Worm (Caenorhabditis elegans) whole organism, early embryonic: Measurements from ENCODE around the gene sgn-1.

Experiments used
- B0310.2 ChIP-seq: sonication (generic microtip); optimal IDR thresholded peaks from 2 replicates; lab custom pipeline; 2016; ENCODE audit warnings: mild to moderate bottlenecking, missing genetic modification characterization, missing compliant biosample characterization
- F13C5.2 ChIP-seq: sonication (generic microtip); optimal IDR thresholded peaks from 2 replicates; lab custom pipeline; 2017; ENCODE audit warnings: mild to moderate bottlenecking, missing genetic modification characterization, inconsistent platforms, missing compliant biosample characterization
- aly-1 ChIP-seq: sonication (generic microtip); optimal IDR thresholded peaks from 2 replicates; lab custom pipeline; 2016; ENCODE audit warnings: missing genetic modification characterization, missing compliant biosample characterization
- ama-1 ChIP-seq: fragments of 150-350 bp; optimal IDR thresholded peaks from 2 replicates; lab custom pipeline; 2014
- ceh-13 ChIP-seq: fragments of 200-800 bp; sonication (Bioruptor generic); optimal IDR thresholded peaks from 2 replicates; lab custom pipeline; 2018; ENCODE audit warnings: mild to moderate bottlenecking, missing genetic modification characterization, missing compliant biosample characterization
- ets-7 ChIP-seq: sonication (generic microtip); optimal IDR thresholded peaks from 2 replicates; lab custom pipeline; 2016; ENCODE audit warnings: missing genotype, missing genetic modification characterization, missing compliant biosample characterization
- flt-1 ChIP-seq: fragments of 200-800 bp; sonication (Bioruptor generic); IDR thresholded peaks from 2 replicates; pipeline ENCODE4 v1.3.6; 2022; ENCODE audit warnings: missing genetic modification characterization, missing compliant biosample characterization
- hmbx-1 ChIP-seq: sonication (generic microtip); optimal IDR thresholded peaks from 2 replicates; lab custom pipeline; 2016; ENCODE audit warnings: mild to moderate bottlenecking, missing genetic modification characterization, missing compliant biosample characterization
- hnd-1 ChIP-seq: sonication (generic microtip); optimal IDR thresholded peaks from 2 replicates; lab custom pipeline; 2016; ENCODE audit warnings: missing genetic modification characterization, missing compliant biosample characterization
- scrt-1 ChIP-seq: fragments of 200-800 bp; sonication (Bioruptor generic); IDR thresholded peaks from 2 replicates; pipeline ENCODE4 v1.3.6; 2022; ENCODE audit warnings: missing genetic modification characterization, missing compliant biosample characterization
- sea-1 ChIP-seq: fragments of 200-800 bp; sonication (Bioruptor generic); conservative IDR thresholded peaks from 2 replicates; pipeline ENCODE4 v1.3.6; 2022; ENCODE audit warnings: missing genetic modification characterization, missing compliant biosample characterization
- tbx-11 ChIP-seq: fragments of 200-800 bp; sonication (Bioruptor generic); IDR thresholded peaks from 2 replicates; pipeline ENCODE4 v1.3.6; 2022; ENCODE audit warnings: missing genetic modification characterization, missing compliant biosample characterization
- tbx-37 ChIP-seq: fragments of 200-800 bp; sonication (Bioruptor generic); conservative IDR thresholded peaks from 2 replicates; pipeline ENCODE4 v1.3.6; 2022; ENCODE audit warnings: missing genetic modification reagents, missing genetic modification characterization, missing compliant biosample characterization
- tra-4 ChIP-seq: sonication (generic microtip); optimal IDR thresholded peaks from 2 replicates; lab custom pipeline; 2017; ENCODE audit warnings: missing genetic modification characterization, missing compliant biosample characterization

DNA sequence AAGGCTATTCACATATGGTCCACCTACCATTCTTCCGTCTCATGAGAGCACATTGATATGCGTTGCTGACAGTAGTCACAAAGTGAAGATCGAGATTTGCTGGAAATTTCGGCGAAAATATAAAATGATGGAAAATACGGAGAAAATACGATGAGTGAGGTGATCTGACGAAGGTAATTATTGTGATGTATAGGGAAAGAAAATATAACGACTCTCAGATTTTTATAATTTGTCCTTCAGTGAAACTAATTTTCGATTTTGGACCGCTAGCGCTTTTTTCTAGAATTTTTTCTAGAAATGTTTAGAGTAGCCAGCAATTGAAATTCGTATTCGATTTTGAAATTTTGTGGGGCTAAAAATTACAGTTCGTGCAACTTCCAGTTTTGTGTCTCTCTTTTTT lies 45.7 kb upstream of the sgn-1 start, which contains the start of gene F46C5.2:
- TF ChIP-seq ama-1 (lab: Kevin White, UChicago) (no peak), F13C5.2 (no peak), sea-1 (GFP tag; lab: Robert Waterston, UW) (no peak), hmbx-1 (tag; lab: Kevin White, UChicago) (no peak), tbx-11 (GFP tag; lab: Robert Waterston, UW) (no peak), tbx-37 (GFP tag; lab: Robert Waterston, UW) (no peak), flt-1 (GFP tag; lab: Robert Waterston, UW) (no peak), ets-7 (tag; lab: Kevin White, UChicago) (no peak), aly-1 (no peak), ceh-13 (GFP tag; lab: Kevin White, UChicago) (no peak), B0310.2 (tag; lab: Kevin White, UChicago) (no peak), tra-4 (tag; lab: Kevin White, UChicago) (no peak), scrt-1 (GFP tag; lab: Robert Waterston, UW) (no peak), hnd-1 (tag; lab: Kevin White, UChicago) (no peak)
